Worm (Caenorhabditis elegans): ENCODE data around the gene col-162.
"Not testable (repeated sequence)": the region's sequence is repeated elsewhere in the genome, so short reads cannot be mapped to it uniquely, and the experiment has no call there.

The col-162 gene

DNA sequence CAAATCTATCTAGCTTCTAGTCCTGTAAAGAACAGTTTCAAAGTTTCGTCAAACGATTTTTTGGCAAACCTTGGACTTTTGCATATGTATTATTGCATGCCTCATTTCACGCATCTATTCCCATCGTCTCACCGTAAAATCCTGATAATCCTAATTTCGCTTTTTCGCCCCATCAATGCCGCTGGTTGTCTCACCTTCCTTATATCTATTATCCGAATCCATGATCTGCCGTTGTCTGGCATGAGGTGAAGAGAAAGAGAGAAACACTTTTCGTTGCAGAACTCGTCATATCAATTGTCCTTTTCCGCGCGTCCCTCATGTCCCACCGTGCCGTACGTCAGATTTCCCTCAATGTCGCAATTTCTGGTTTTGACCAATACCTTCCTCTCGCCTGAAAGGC is 27.2 kb upstream of the col-162 start, which contains the start of gene cut-2:
TSS of gene cut-2 (plus strand) at position 365 of the 400 bp plus-strand sequence.
- no peak for TF ChIP-seq dao-5 (tag; optimal IDR thresholded peaks at IDR 0.05)
- TF ChIP-seq him-1 (tag; optimal IDR thresholded peaks at IDR 0.05): no peak
- TF ChIP-seq W03F9.2 (tag; optimal IDR thresholded peaks at IDR 0.05): no peak

DNA sequence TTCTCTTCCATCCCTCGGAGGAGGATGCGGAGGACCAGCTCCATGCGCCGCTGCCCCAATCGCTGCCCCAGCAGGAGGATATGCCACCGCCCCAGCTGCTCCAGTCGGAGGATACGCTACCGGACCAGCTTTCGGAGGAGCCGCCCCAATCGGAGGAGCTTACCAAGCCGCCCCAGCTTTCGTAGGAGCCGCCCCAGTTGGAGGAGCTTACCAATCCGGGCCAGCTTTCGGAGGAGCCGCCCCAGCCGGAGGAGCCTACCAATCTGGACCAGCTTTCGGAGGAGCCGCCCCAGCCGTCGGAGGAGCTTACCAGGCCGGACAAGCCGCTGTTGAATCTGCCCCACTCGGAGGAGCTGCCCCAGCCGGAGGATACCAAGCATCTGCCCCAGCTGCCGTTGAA is 26.3 kb upstream of the col-162 start:
- TF ChIP-seq dao-5 (tag; optimal IDR thresholded peaks at IDR 0.05) (peak; percentile 33), W03F9.2 (tag; optimal IDR thresholded peaks at IDR 0.05) (no peak)

DNA sequence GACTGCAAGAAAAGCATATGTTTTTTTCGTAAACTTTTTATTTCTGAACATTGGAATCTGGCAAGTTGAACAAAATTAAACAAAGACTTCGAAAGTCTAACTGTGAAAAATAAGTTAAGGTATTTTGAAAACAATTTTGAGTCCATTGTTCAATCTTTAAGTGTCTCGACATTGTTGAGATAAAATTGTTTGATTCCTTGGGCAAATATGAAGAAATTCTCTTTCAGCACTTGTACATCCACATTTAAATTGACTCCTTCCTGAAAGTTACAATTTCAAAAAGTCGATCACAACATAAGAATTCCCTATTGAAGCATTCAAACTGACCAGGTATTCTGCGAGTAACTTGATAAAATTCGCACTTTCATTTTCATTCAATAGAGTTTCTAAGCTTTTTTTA is 25.7 kb upstream of the col-162 start:
- TF ChIP-seq him-1 (tag; optimal IDR thresholded peaks at IDR 0.05): no peak
- TF ChIP-seq W03F9.2 (tag; optimal IDR thresholded peaks at IDR 0.05): no peak
- no peak for TF ChIP-seq dao-5 (tag; optimal IDR thresholded peaks at IDR 0.05)

DNA sequence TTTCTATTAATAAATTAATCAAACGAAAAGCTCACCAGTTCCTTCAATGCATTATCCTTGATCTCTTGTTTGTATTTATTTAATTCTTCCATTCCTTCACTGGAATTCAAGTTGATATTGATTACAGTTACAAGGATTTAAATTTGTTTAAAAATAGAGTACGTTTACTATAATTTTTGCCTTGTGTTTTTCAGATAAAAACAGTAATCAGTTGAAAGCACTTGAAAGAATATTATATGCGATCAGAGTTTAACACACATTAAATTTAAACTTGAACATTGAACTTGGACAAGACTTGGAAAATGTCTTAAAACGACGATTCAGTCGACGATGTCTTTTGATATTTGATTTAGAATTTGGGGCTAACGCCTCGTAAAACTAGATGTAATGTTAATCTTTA is 24.2 kb upstream of the col-162 start, which contains the start of gene F53F1.6:
TSS of gene F53F1.6 (minus strand) at position 101 of the 400 bp plus-strand sequence.
- TF ChIP-seq W03F9.2 (tag; optimal IDR thresholded peaks at IDR 0.05) (no peak), dao-5 (tag; optimal IDR thresholded peaks at IDR 0.05) (no peak), him-1 (tag; optimal IDR thresholded peaks at IDR 0.05) (no peak)

DNA sequence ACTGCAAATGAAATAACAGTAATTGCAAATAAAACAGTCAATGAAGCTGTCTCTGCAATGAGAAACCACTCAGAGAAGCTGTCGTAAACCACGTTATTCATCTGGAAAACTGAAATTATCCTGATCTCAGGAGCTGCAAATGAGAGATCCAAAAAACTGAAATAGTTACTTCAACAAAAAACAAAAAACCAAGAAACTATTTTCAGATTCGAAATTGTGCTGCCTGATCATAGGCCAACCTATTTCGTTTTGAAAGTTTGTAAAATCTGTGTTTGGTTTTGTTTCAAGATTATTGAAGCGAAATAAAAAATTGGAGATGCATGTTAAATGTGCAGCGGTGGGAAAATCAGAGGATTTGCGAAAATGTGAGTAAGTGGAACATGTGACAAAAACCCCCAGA is 21.1 kb upstream of the col-162 start, which contains the start of gene srv-8:
TSS of gene srv-8 (minus strand) at position 101 of the 400 bp plus-strand sequence.
- TF ChIP-seq W03F9.2 (tag; optimal IDR thresholded peaks at IDR 0.05) (no peak), dao-5 (tag; optimal IDR thresholded peaks at IDR 0.05) (no peak), him-1 (tag; optimal IDR thresholded peaks at IDR 0.05) (no peak)

DNA sequence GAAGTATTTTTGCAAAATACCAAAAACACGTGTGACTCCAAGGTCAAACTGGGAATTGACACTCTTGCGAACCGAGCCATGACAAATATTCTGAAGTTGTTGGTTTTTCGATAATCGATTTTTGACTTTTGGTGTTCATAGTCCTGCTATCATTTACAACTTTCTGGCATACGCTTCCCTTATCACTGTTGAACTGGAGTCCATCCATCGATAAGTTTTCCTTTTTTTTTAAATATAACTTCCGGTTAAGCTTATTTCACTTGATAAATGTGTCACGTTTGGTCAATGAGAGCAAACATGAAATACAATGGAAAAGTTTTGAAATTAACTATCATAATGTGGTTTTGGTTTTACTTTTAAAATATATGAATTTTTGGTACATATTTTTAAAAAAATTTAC is 20.1 kb upstream of the col-162 start:
- no peak for TF ChIP-seq W03F9.2 (tag; optimal IDR thresholded peaks at IDR 0.05)
- TF ChIP-seq dao-5 (tag; optimal IDR thresholded peaks at IDR 0.05): no peak
- no peak for TF ChIP-seq him-1 (tag; optimal IDR thresholded peaks at IDR 0.05)

DNA sequence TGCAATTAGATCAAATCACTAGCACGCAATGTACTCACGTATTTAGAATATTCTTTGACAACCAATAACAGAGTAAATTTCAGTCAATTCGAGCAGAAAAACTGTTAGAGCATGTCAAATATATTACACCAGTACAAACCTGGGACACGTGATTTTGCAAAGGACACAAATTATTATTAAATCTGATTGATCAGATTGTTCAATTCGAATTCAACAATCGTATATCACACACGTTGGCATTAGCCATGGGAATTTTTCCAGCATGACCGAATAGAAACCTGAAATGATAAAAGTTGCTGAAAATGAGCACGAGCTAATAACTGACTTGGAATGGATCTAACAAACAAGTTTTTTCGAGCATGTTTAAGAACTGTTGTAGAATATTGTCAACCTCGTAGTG is 18.7 kb upstream of the col-162 start, which contains the start of gene srv-9:
TSS of gene srv-9 (minus strand) at position 101 of the 400 bp plus-strand sequence.
- TF ChIP-seq dao-5 (tag; optimal IDR thresholded peaks at IDR 0.05) (no peak), W03F9.2 (tag; optimal IDR thresholded peaks at IDR 0.05) (no peak), him-1 (tag; optimal IDR thresholded peaks at IDR 0.05) (no peak)

DNA sequence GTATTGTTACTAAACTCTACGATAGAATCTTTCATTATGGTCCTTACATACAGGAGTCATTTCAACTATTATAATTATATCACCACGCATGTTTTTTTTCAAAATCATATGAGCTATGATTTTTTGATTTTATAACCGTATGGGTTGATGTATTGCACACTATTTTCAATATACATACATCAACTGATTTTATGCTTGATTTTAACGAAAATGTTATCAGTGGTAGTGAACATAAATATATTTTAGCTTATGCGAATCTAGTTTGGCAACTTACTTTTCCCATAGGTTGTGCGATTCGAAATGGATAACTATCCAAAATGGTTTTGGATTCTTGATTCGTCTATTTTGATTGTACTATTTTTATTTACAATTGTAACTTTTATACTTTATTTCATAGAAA is 18.2 kb upstream of the col-162 start, which contains the start of gene srv-10:
TSS of gene srv-10 (plus strand) at position 301 of the 400 bp plus-strand sequence.
- TF ChIP-seq dao-5 (tag; optimal IDR thresholded peaks at IDR 0.05) (no peak), him-1 (tag; optimal IDR thresholded peaks at IDR 0.05) (no peak), W03F9.2 (tag; optimal IDR thresholded peaks at IDR 0.05) (no peak)

DNA sequence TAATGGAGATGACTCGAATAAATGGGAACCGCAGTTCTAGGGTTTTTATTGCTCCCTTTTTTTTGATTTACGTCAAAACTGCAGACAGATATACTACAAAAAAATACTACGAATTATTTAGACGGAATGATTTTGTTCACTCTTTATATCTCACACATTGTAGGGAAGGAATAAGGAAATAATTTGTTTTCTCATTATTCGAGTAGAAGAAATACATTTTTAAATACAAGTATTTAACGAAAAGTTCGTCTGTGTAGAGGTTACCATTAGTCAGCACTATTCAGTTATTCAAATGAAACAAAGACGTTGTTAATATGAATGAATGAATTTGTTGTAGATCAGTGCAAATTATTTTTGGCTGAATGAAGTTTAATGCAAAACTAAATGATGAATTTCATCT is 15.0 kb upstream of the col-162 start, which contains the start of gene srd-18:
TSS of gene srd-18 (minus strand) at position 101 of the 400 bp plus-strand sequence.
- no peak for TF ChIP-seq him-1 (tag; optimal IDR thresholded peaks at IDR 0.05)
- no peak for TF ChIP-seq dao-5 (tag; optimal IDR thresholded peaks at IDR 0.05)
- TF ChIP-seq W03F9.2 (tag; optimal IDR thresholded peaks at IDR 0.05): no peak

DNA sequence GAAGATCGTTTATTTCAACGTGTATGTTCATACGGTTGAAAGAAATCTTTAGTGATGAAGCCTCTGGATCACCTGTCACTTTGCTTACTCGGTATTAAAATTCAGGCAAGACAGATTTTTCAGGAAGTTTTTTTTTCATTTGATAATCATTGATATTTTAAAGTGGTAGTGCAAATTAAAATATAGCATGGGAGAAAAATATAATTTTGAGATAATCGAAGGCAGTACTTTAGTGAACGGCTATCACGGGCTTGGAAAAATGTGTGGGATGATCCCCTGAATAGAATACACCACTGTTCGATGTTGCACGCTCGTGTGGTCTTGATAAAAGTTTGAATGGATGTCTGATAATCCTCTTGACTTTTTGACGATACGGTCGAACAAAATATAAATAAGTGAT is 14.4 kb upstream of the col-162 start:
- TF ChIP-seq him-1 (tag; optimal IDR thresholded peaks at IDR 0.05): no peak

DNA sequence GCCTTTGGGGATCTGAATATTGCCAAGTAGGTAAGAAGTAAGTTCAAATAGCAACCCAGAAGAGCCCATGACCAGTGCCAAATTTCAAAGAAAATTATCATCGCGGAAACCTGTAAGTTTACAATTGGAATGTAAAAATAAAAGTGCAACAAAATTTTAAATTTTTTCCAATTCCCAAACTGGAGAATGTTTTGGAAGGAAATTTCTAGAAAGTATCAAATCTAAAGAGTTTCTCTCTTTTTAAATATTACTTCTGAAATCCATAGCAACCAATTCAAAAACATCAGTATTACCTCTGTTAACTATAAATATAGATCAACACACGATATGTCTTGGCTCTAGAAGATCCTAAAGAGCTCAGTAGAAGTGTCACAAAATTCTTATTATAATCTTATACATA is 13.1 kb upstream of the col-162 start, which contains the start of gene srd-19:
TSS of gene srd-19 (minus strand) at position 101 of the 400 bp plus-strand sequence.
- TF ChIP-seq dao-5 (tag; optimal IDR thresholded peaks at IDR 0.05) (no peak), W03F9.2 (tag; optimal IDR thresholded peaks at IDR 0.05) (no peak), him-1 (tag; optimal IDR thresholded peaks at IDR 0.05) (no peak)

DNA sequence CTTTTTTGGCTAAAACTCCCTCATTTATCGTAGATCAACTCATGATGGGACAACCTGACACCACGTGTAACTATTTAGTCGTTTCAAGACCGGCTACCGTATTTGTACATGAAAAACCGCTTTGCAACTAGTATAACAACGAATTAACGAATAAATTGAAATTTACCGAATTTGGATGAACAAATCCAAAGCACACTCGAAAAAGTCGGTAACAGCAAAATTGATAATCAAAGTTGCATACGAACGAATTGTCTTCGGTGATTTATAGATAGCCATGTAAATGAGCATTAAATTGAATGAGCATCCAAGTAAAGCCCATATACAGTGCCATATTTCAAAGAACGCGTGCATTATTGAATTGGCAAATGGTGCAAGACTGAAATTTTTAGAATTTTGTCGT is 9.4 kb upstream of the col-162 start, which contains the start of gene srd-17:
TSS of gene srd-17 (minus strand) at position 351 of the 400 bp plus-strand sequence.
- no peak for TF ChIP-seq W03F9.2 (tag; optimal IDR thresholded peaks at IDR 0.05)
- TF ChIP-seq him-1 (tag; optimal IDR thresholded peaks at IDR 0.05): no peak
- no peak for TF ChIP-seq dao-5 (tag; optimal IDR thresholded peaks at IDR 0.05)

DNA sequence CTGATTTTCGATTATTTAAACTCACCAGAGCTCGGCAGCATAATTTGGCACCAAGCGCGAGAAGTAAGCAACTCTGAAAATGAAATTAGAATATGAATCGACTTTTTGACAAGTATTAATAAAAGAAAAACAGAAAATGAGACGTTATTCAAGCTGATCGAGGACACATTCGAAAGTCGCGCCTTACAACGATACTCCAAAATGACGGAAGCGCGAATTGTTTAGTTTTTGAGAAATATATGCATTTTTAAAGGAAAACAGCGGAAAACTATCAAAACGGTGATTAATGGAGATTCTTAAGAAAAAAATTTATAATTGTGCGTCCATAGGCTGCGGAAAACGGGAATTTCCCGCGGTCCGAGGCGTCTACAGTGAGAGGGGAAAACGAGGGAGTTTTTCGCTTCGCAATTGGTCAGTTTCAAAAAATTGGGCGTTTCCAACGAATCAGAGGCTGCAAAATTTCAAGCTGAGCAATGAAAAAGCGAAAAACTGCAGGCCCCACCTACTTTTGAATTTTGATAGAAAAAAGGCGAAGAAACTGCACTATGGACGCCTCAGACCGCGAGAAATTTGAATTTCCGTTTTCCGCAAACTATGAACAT is 4.2 kb upstream of the col-162 start, which contains the start of gene mes-4:
TSS of gene mes-4 (minus strand) at position 73 of the 602 bp plus-strand sequence.
- no peak for TF ChIP-seq dao-5 (tag; optimal IDR thresholded peaks at IDR 0.05)
- no peak for TF ChIP-seq him-1 (tag; optimal IDR thresholded peaks at IDR 0.05)
- TF ChIP-seq W03F9.2 (tag; optimal IDR thresholded peaks at IDR 0.05): no peak

DNA sequence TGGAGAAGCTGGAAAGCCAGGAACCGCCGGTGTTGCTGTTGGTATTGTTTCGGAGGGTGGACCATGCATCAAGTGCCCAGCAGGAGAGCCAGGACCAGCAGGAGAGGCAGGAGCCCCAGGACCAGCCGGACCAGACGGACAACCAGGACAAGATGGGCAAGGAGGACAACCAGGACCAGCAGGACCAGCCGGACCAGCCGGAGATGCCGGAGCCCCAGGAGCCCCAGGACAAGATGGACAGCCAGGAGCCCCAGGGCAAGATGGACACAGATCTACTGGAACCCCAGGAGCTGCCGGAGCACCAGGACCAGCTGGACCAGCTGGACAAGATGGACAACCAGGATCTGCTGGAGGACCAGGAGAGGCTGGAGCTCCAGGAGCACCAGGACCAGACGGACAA is 1.1 kb downstream of the col-162 start:
- TF ChIP-seq dao-5 (tag; optimal IDR thresholded peaks at IDR 0.05) (no peak), W03F9.2 (tag; optimal IDR thresholded peaks at IDR 0.05) (no peak), him-1 (tag; optimal IDR thresholded peaks at IDR 0.05) (no peak)

DNA sequence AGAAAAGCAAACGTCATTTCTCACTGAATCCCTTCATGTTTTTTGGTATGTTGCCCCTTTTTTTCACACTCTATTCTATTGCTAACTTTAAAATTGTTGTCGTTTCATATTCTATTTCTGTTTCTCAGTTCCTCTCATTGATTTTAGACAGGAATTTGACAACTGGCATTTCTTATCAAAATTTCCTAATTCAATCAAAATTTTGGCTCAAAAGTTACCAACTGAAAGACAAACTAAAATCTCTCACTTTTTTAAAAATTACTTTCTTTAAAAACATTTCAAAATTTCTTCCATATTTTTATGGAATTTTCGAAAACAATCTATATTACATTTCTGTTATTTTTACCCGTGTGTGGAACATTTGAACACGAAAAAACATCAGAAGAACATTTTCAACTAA is 1.8 kb downstream of the col-162 start, which contains the start of gene Y2H9A.6:
TSS of gene Y2H9A.6 (plus strand) at position 301 of the 400 bp plus-strand sequence.
- not testable (repeated sequence) for TF ChIP-seq W03F9.2, him-1, dao-5 (tag; optimal IDR thresholded peaks at IDR 0.05)
